Worm (Caenorhabditis elegans): ENCODE data around the gene zipt-2.3.

zipt-2.3 gene

DNA sequence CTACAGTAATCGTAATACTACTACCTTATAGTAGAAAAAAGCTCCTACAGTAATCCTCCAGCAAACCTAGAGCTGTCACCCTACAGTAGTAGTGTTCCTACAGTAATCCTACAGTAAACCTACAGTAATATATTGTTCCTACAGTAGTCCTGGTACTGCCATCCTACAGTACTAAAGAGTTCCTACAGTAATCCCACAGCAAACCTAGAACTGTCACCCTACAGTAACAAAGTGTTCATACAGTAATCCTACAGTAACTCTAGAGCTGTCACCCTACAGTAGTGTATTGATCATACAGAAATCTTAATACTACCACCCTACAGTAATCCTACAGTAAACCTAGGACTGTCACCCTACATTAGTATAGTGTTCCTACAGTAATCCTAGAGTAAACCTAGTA lies 2.4 kb downstream of the zipt-2.3 start:
- TF ChIP-seq nhr-76 (tag; optimal IDR thresholded peaks at IDR 0.05): no peak
- no peak for TF ChIP-seq sptf-1 (tag; optimal IDR thresholded peaks at IDR 0.05)
- TF ChIP-seq mep-1 (tag; optimal IDR thresholded peaks at IDR 0.05): no peak
- no peak for TF ChIP-seq unc-120 (tag; optimal IDR thresholded peaks at IDR 0.05; ENCODE audit: poor library complexity, severe bottlenecking)

ce11 chrII:13711493-13712055 lies 4.1 kb downstream of the zipt-2.3 start:
- TF ChIP-seq ham-2 (GFP tag; optimal IDR thresholded peaks at IDR 0.05) (no peak), mep-1 (tag; optimal IDR thresholded peaks at IDR 0.05) (no peak), zip-8 (tag; optimal IDR thresholded peaks at IDR 0.05) (no peak), blmp-1 (tag; optimal IDR thresholded peaks at IDR 0.05) (no peak), ces-1 (GFP tag; optimal IDR thresholded peaks at IDR 0.05) (no peak), unc-120 (tag; optimal IDR thresholded peaks at IDR 0.05; ENCODE audit: poor library complexity, severe bottlenecking) (no peak), ceh-83 (GFP tag; optimal IDR thresholded peaks at IDR 0.05) (no peak), nhr-76 (tag; optimal IDR thresholded peaks at IDR 0.05) (no peak), nhr-28 (tag; optimal IDR thresholded peaks at IDR 0.05) (no peak), snpc-4 (tag; optimal IDR thresholded peaks at IDR 0.05) (no peak), unc-39 (tag; optimal IDR thresholded peaks at IDR 0.05) (no peak), M03D4.4 (tag; optimal IDR thresholded peaks at IDR 0.05) (no peak)

- TF ChIP-seq ces-1 (GFP tag; optimal IDR thresholded peaks at IDR 0.05): no peak
- no peak for TF ChIP-seq nhr-2 (tag; optimal IDR thresholded peaks at IDR 0.05)
- no peak for TF ChIP-seq mab-5 (tag; optimal IDR thresholded peaks at IDR 0.05)
- no peak for TF ChIP-seq lin-32 (GFP tag; optimal IDR thresholded peaks at IDR 0.05)
- no peak for TF ChIP-seq ceh-39 (tag; optimal IDR thresholded peaks at IDR 0.05)
- TF ChIP-seq ceh-43 (GFP tag; optimal IDR thresholded peaks at IDR 0.05): no peak
- TF ChIP-seq unc-39 (tag; optimal IDR thresholded peaks at IDR 0.05): no peak
- no peak for TF ChIP-seq tbx-8 (GFP tag; optimal IDR thresholded peaks at IDR 0.05)
- TF ChIP-seq flh-1 (GFP tag; optimal IDR thresholded peaks at IDR 0.05): no peak
These were observed 18.0 kb downstream of the zipt-2.3 start for ce11 chrII:13697691-13698090.

DNA sequence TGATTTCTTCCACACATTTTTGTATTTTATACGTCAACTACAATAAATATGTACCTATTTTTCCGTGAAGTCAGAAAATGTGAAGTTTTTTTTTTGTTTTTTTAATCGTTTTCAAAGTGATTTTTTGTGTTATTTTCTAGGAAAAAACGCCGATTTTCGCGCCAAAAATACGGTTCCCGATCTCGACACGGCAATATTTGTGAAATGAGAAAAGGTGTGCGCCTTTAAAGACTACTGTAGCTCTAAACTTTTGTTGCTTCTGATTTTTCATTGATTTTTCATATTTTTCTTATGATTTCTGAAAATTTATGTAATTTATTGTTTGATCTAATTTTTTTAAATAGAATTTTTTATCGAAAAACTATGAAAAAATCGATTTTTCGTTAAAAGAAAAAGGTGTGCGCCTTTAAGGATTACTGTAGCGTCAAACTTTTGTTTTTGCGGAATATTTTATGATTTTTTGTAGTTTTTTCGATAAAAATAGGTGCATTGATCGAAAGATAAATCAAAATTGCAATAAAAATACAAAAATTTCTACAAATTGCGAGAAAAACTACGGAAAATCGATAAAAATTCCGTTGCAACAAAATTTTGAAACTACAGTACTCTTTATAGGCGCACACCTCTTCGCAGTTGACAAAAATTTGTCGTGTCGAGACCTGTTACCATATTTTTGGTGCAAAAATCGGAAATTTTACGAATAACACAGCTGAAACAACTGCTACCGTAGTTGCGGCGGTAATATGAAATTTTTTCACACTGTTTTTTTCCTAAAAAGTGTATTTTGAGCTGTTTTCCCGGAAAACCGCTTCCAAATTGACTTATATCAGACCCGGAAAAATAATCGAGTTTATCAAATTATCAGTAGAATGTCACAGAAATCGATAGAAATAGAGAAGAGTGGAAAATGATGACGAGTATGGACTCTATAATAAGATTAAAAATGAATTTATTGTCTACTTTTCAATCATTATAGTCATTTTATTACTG lies 20.0 kb downstream of the zipt-2.3 start, which contains the start of gene kqt-3:
kqt-3 (plus strand) TSS at position 940 of the 990 bp plus-strand sequence.
- TF ChIP-seq mab-5 (tag; optimal IDR thresholded peaks at IDR 0.05) (no peak), nhr-12 (tag; optimal IDR thresholded peaks at IDR 0.05) (no peak), ceh-83 (GFP tag; optimal IDR thresholded peaks at IDR 0.05) (no peak), blmp-1 (tag; optimal IDR thresholded peaks at IDR 0.05) (no peak), nhr-76 (tag; optimal IDR thresholded peaks at IDR 0.05) (no peak), unc-62 (GFP tag; optimal IDR thresholded peaks at IDR 0.05) (no peak), nhr-28 (tag; optimal IDR thresholded peaks at IDR 0.05) (no peak), lin-13 (tag; optimal IDR thresholded peaks at IDR 0.05) (no peak), lin-32 (GFP tag; optimal IDR thresholded peaks at IDR 0.05) (no peak), sem-2 (GFP tag; optimal IDR thresholded peaks at IDR 0.05) (no peak), pha-4 (tag; optimal IDR thresholded peaks at IDR 0.05) (no peak), M03D4.4 (tag; optimal IDR thresholded peaks at IDR 0.05) (no peak)

DNA sequence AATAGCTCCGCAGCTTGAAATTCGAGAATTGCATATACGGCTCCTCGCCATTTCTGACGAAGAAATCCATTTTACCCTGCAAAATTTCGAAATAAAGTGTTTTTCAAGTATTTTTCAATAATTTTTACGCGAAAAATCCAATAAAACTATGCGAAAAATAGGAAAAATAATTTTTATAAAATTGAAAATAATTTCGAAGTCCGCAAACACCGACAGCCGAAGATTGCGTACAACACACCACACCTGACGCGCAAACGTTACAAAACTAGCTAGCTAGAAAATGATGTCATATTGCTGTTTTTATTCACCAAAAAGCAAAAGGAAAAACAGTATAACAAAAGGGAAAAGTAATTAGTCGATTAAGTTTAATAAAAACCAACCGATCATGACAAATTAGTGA lies 21.0 kb downstream of the zipt-2.3 start, which contains the start of gene rpoa-1:
rpoa-1 (minus strand) TSS at position 84 of the 400 bp plus-strand sequence.
- TF ChIP-seq mab-5 (tag; optimal IDR thresholded peaks at IDR 0.05): no peak
- TF ChIP-seq ham-2 (GFP tag; optimal IDR thresholded peaks at IDR 0.05): no peak
- no peak for TF ChIP-seq elt-3 (tag; optimal IDR thresholded peaks at IDR 0.05)
- TF ChIP-seq M03D4.4 (tag; optimal IDR thresholded peaks at IDR 0.05): no peak
- TF ChIP-seq ces-1 (GFP tag; optimal IDR thresholded peaks at IDR 0.05): peak; percentile 44
- TF ChIP-seq lin-32 (GFP tag; optimal IDR thresholded peaks at IDR 0.05): no peak
- TF ChIP-seq bed-3 (GFP tag; optimal IDR thresholded peaks at IDR 0.05): no peak
- TF ChIP-seq mep-1 (tag; optimal IDR thresholded peaks at IDR 0.05): peak; percentile 36
- no peak for TF ChIP-seq blmp-1 (tag; optimal IDR thresholded peaks at IDR 0.05)
- TF ChIP-seq unc-62 (GFP tag; optimal IDR thresholded peaks at IDR 0.05): no peak

DNA sequence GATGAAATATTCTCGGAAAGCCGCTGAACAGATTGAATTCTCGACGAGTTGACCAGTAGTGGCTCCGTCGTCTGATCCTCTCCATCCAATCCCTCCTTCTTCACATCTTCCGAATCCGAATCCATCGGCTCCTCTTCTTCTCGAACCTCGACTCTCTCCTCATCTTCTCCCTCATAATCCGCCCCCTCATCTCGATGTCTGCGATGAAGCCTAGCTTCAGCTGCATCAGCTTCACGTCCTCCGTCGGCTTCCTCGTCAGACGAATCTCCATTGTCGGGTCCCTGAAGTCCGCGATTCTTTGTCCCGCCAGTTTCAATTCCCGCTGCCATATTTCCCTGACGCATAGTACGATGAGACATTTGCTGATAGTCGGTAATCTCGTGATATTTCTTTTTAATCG lies 30.1 kb downstream of the zipt-2.3 start:
- TF ChIP-seq pha-4 (tag; optimal IDR thresholded peaks at IDR 0.05): no peak
- no peak for TF ChIP-seq nhr-76 (tag; optimal IDR thresholded peaks at IDR 0.05)
- no peak for TF ChIP-seq lsy-2 (tag; optimal IDR thresholded peaks at IDR 0.05)
- TF ChIP-seq M03D4.4 (tag; optimal IDR thresholded peaks at IDR 0.05): no peak
- no peak for TF ChIP-seq cnd-1 (tag; optimal IDR thresholded peaks at IDR 0.05)
